Worm (Caenorhabditis elegans) whole organism, young adult: ENCODE results near the gene fbxc-50.

Experiments used
- B0035.1 ChIP-seq: sonication (generic microtip); optimal IDR thresholded peaks from 2 replicates; lab custom pipeline; 2016; ENCODE audit warnings: missing genetic modification characterization, mild to moderate bottlenecking, missing compliant biosample characterization, missing genotype, missing genetic modification reagents
- B0261.1 ChIP-seq: sonication (generic microtip); optimal IDR thresholded peaks from 2 replicates; lab custom pipeline; 2016; ENCODE audit warnings: mild to moderate bottlenecking, missing genetic modification characterization, moderate library complexity, missing compliant biosample characterization
- C17E4.6 ChIP-seq: fragments of 200-800 bp; sonication (Bioruptor generic); IDR thresholded peaks from 2 replicates; pipeline ENCODE4 v1.3.6; 2022; ENCODE audit warnings: missing genetic modification reagents, missing genetic modification characterization, missing compliant biosample characterization
- F49E8.2 ChIP-seq: sonication (generic microtip); optimal IDR thresholded peaks from 3 replicates; lab custom pipeline; 2017; ENCODE audit warnings: missing genetic modification characterization, mild to moderate bottlenecking, missing compliant biosample characterization, antibody characterized with exemption, moderate library complexity; ENCODE audit not compliant: insufficient read depth
- F52B5.7 ChIP-seq: sonication (generic microtip); optimal IDR thresholded peaks from 2 replicates; lab custom pipeline; 2016; ENCODE audit warnings: mild to moderate bottlenecking, missing genetic modification characterization, missing compliant biosample characterization
- K11D2.4 ChIP-seq: fragments of 200-800 bp; sonication (Bioruptor generic); IDR thresholded peaks from 2 replicates; pipeline ENCODE4 v1.3.6; 2022; ENCODE audit warnings: missing genetic modification reagents, missing genetic modification characterization, missing compliant biosample characterization
- K12H6.12 ChIP-seq: fragments of 200-800 bp; sonication (Bioruptor generic); optimal IDR thresholded peaks from 2 replicates; lab custom pipeline; 2018; ENCODE audit warnings: mild to moderate bottlenecking, missing genetic modification characterization, missing compliant biosample characterization
- T26A5.8 ChIP-seq: sonication (generic microtip); optimal IDR thresholded peaks from 2 replicates; lab custom pipeline; 2016; ENCODE audit warnings: missing genetic modification characterization, missing compliant biosample characterization
- Y53F4B.3 ChIP-seq: fragments of 200-800 bp; sonication (Bioruptor generic); IDR thresholded peaks from 2 replicates; pipeline ENCODE4 v1.3.6; 2022; ENCODE audit warnings: missing genetic modification reagents, missing genetic modification characterization, missing compliant biosample characterization
- Y53G8AR.9 ChIP-seq: fragments of 200-800 bp; sonication (Bioruptor generic); conservative IDR thresholded peaks from 2 replicates; pipeline ENCODE4 v1.3.6; 2022; ENCODE audit warnings: missing genetic modification reagents, missing genetic modification characterization, missing compliant biosample characterization
- Y79H2A.3 ChIP-seq: fragments of 200-800 bp; sonication (Bioruptor generic); conservative IDR thresholded peaks from 2 replicates; pipeline ENCODE4 v1.3.6; 2022; ENCODE audit warnings: missing genetic modification reagents, missing genetic modification characterization, missing compliant biosample characterization
- aptf-3 ChIP-seq: fragments of 200-800 bp; sonication (Bioruptor generic); IDR thresholded peaks from 2 replicates; pipeline ENCODE4 v1.3.6; 2022; ENCODE audit warnings: missing genetic modification characterization, missing compliant biosample characterization
- atf-7 ChIP-seq: sonication (generic microtip); optimal IDR thresholded peaks from 2 replicates; lab custom pipeline; 2017; ENCODE audit warnings: mild to moderate bottlenecking, missing genetic modification characterization, missing compliant biosample characterization
- athp-1 ChIP-seq: sonication (generic microtip); optimal IDR thresholded peaks from 2 replicates; lab custom pipeline; 2017; ENCODE audit warnings: mild to moderate bottlenecking, missing genetic modification characterization, missing compliant biosample characterization
- attf-5 ChIP-seq: fragments of 200-800 bp; sonication (Bioruptor generic); optimal IDR thresholded peaks from 2 replicates; lab custom pipeline; 2018; ENCODE audit warnings: mild to moderate bottlenecking, missing genetic modification characterization, missing compliant biosample characterization
- bed-2 ChIP-seq: fragments of 200-800 bp; sonication (Bioruptor generic); IDR thresholded peaks from 2 replicates; pipeline ENCODE4 v1.3.6; 2022; ENCODE audit warnings: missing genetic modification reagents, missing genetic modification characterization, missing compliant biosample characterization
- ceh-40 ChIP-seq: fragments of 200-800 bp; sonication (Bioruptor generic); IDR thresholded peaks from 2 replicates; pipeline ENCODE4 v1.3.6; 2022; ENCODE audit warnings: missing genetic modification characterization, missing compliant biosample characterization
- ceh-91 ChIP-seq: fragments of 200-800 bp; sonication (Bioruptor generic); IDR thresholded peaks from 2 replicates; pipeline ENCODE4 v1.3.6; 2022; ENCODE audit warnings: missing genetic modification reagents, missing genetic modification characterization, missing compliant biosample characterization
- ekl-4 ChIP-seq: fragments of 200-800 bp; sonication (Bioruptor generic); IDR thresholded peaks from 2 replicates; pipeline ENCODE4 v1.3.6; 2022; ENCODE audit warnings: missing genetic modification reagents, missing genetic modification characterization, missing compliant biosample characterization
- ets-4 ChIP-seq: fragments of 200-800 bp; sonication (Bioruptor generic); optimal IDR thresholded peaks from 2 replicates; lab custom pipeline; 2018; ENCODE audit warnings: mild to moderate bottlenecking, missing genetic modification characterization, missing compliant biosample characterization
- gei-17 ChIP-seq: fragments of 200-800 bp; sonication (Bioruptor generic); optimal IDR thresholded peaks from 2 replicates; lab custom pipeline; 2018; ENCODE audit warnings: mild to moderate bottlenecking, missing genetic modification characterization, missing compliant biosample characterization
- him-1 ChIP-seq: sonication (generic microtip); optimal IDR thresholded peaks from 2 replicates; lab custom pipeline; 2016; ENCODE audit warnings: missing genotype, missing genetic modification reagents, missing genetic modification characterization, missing compliant biosample characterization
- hlh-26 ChIP-seq: fragments of 200-800 bp; sonication (Bioruptor generic); conservative IDR thresholded peaks from 2 replicates; pipeline ENCODE4 v1.3.6; 2022; ENCODE audit warnings: missing genetic modification reagents, missing genetic modification characterization, missing compliant biosample characterization
- hmg-20 ChIP-seq: fragments of 200-800 bp; sonication (Bioruptor generic); IDR thresholded peaks from 2 replicates; pipeline ENCODE4 v1.3.6; 2022; ENCODE audit warnings: missing genetic modification reagents, missing genetic modification characterization, missing compliant biosample characterization
- lag-1 ChIP-seq: fragments of 200-800 bp; sonication (Bioruptor generic); IDR thresholded peaks from 2 replicates; pipeline ENCODE4 v1.3.6; 2022; ENCODE audit warnings: missing genetic modification reagents, missing genetic modification characterization, missing compliant biosample characterization
- lin-40 ChIP-seq: sonication (generic microtip); optimal IDR thresholded peaks from 2 replicates; lab custom pipeline; 2016; ENCODE audit warnings: missing genetic modification characterization, mild to moderate bottlenecking, missing compliant biosample characterization, missing genotype, missing genetic modification reagents
- lsy-27 ChIP-seq: sonication (generic microtip); optimal IDR thresholded peaks from 2 replicates; lab custom pipeline; 2017; ENCODE audit warnings: missing genetic modification characterization, mild to moderate bottlenecking, missing compliant biosample characterization, antibody characterized with exemption, missing genotype, borderline replicate concordance; ENCODE audit not compliant: insufficient read depth
- madf-10 ChIP-seq: sonication (generic microtip); optimal IDR thresholded peaks from 2 replicates; lab custom pipeline; 2016; ENCODE audit warnings: mild to moderate bottlenecking, missing genetic modification characterization, missing compliant biosample characterization
- madf-6 ChIP-seq: fragments of 200-800 bp; sonication (Bioruptor generic); IDR thresholded peaks from 2 replicates; pipeline ENCODE4 v1.3.6; 2022; ENCODE audit warnings: missing genetic modification reagents, missing genetic modification characterization, missing compliant biosample characterization
- mel-28 ChIP-seq: sonication (generic microtip); optimal IDR thresholded peaks from 2 replicates; lab custom pipeline; 2016; ENCODE audit warnings: borderline replicate concordance, mild to moderate bottlenecking, missing genetic modification characterization, missing compliant biosample characterization
- nfyb-1 ChIP-seq: fragments of 200-800 bp; sonication (Bioruptor generic); IDR thresholded peaks from 2 replicates; pipeline ENCODE4 v1.3.6; 2022; ENCODE audit warnings: missing genetic modification reagents, missing genetic modification characterization, missing compliant biosample characterization
- nhr-80 ChIP-seq: sonication (generic microtip); optimal IDR thresholded peaks from 2 replicates; lab custom pipeline; 2016; ENCODE audit warnings: missing genetic modification characterization, missing compliant biosample characterization
- nhr-90 ChIP-seq: sonication (generic microtip); optimal IDR thresholded peaks from 2 replicates; lab custom pipeline; 2016; ENCODE audit warnings: missing genotype, mild to moderate bottlenecking, missing genetic modification characterization, missing compliant biosample characterization
- rcor-1 ChIP-seq: fragments of 200-800 bp; sonication (Bioruptor generic); IDR thresholded peaks from 2 replicates; pipeline ENCODE4 v1.3.6; 2022; ENCODE audit warnings: missing genetic modification reagents, missing genetic modification characterization, missing compliant biosample characterization
- rec-8 ChIP-seq, 2 experiments: sonication (generic microtip); optimal IDR thresholded peaks; 2 replicates each; lab custom pipeline; 2016; ENCODE audit warnings: mild to moderate bottlenecking in 2 of 2, missing genetic modification characterization in 2 of 2, missing genetic modification reagents in 2 of 2, missing genotype in 2 of 2, missing biosample characterization in 1 of 2, missing compliant biosample characterization in 1 of 2, moderate library complexity in 1 of 2
- repo-1 ChIP-seq: sonication (generic microtip); optimal IDR thresholded peaks from 2 replicates; lab custom pipeline; 2017; ENCODE audit warnings: mild to moderate bottlenecking, missing genetic modification characterization, missing compliant biosample characterization
- snpc-4 ChIP-seq, 5 experiments: fragments of 150-350 bp in 1 of 5; sonication (generic microtip) in 4 of 5; optimal IDR thresholded peaks; 2 replicates each; lab custom pipeline; 2014 to 2018; ENCODE audit warnings: missing genetic modification characterization in 5 of 5, missing biosample characterization in 3 of 5, antibody characterized with exemption in 2 of 5, mild to moderate bottlenecking in 2 of 5, missing compliant biosample characterization in 2 of 5, missing genotype in 2 of 5, moderate library complexity in 2 of 5, missing genetic modification reagents in 1 of 5
- xnd-1 ChIP-seq: sonication (generic microtip); optimal IDR thresholded peaks from 2 replicates; lab custom pipeline; 2016; ENCODE audit warnings: missing genotype, missing genetic modification reagents, missing genetic modification characterization, missing compliant biosample characterization
- ztf-18 ChIP-seq: sonication (generic microtip); optimal IDR thresholded peaks from 2 replicates; lab custom pipeline; 2016; ENCODE audit warnings: missing genotype, mild to moderate bottlenecking, missing genetic modification characterization, missing compliant biosample characterization
- ztf-25 ChIP-seq: fragments of 200-800 bp; sonication (Bioruptor generic); IDR thresholded peaks from 2 replicates; pipeline ENCODE4 v1.3.6; 2022; ENCODE audit warnings: missing genetic modification reagents, missing genetic modification characterization, missing compliant biosample characterization

Gene fbxc-50

DNA sequence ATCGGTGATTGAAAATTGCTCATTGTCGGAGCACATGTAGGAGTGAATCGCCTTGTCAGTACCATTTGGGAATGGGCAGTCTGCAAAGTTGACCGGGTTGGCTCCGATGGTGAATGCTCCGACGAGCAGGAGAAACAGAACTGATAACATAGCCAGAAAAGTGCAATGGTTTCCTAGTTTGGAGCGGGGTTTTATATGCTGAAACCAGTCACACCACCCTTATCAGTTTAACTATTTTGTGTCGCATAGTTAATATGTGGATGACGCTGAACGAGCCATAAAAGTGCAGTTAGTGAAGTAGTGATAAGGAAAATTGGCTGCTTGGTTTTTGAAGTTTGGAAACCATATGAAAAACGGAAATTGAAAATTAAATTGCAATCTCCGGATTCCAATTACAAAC is 2.1 kb downstream of the fbxc-50 start, which contains the start of gene C17F4.7 (continued):
- peak; percentile 11 for TF ChIP-seq madf-10 (tag; lab: Kevin White, UChicago)
- TF ChIP-seq, all 124 proteins: peak for 13

DNA sequence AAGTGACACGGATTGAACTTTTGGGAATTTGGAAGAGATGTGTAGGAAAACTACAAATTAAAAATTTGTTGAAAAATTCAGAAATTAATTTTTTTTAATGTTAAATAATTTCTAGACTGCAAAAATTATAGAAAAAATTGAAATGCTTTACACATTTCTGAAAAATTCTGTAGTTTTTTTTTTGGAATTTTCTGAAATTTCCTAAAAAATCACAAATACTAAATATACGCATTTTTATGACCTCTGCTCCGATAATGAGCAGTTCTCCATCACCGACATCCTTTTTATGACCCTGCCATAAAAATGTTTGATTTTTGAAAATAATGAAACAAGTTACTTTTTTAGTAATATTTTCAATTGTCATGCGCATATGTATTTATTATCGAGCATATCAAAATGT is 3.2 kb downstream of the fbxc-50 start:
- TF ChIP-seq Y53G8AR.9 (GFP tag; lab: Robert Waterston, UW) (peak; percentile 47; the same call in 1 of the 2 replicates), madf-6 (GFP tag; lab: Robert Waterston, UW) (no peak), him-1 (tag; lab: Kevin White, UChicago) (no peak), nhr-90 (peak; percentile 43), F49E8.2 (no peak), ekl-4 (GFP tag; lab: Robert Waterston, UW) (no peak), lag-1 (no peak), nhr-80 (peak; percentile 74), K11D2.4 (GFP tag; lab: Robert Waterston, UW) (no peak), B0035.1 (tag; lab: Kevin White, UChicago) (no peak), snpc-4 (GFP tag; optimal IDR thresholded peaks at IDR 0.05; lab: Kevin White, UChicago) (no peak), snpc-4 (tag; optimal IDR thresholded peaks at IDR 0.05; lab: Kevin White, UChicago) (no peak)

DNA sequence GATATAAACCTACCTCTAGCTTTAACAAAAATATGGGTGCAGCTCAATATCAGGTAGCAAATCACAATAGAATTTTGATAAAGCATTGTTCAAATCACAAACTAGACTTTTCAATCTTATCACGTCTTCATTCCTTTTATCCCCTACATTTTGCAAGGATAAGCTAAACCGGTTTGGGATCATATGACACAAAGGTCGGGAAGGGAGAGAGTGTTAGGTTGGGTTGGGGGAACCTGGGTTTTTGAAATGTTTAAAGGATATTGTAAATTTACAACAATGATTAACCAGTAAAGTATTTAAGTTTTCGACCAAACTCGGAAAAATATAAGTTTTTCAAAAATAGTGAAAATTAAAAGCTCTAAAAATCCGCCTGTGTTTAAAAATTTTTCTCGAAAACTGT is 3.9 kb downstream of the fbxc-50 start, which contains the start of gene C17F4.12:
TSS of gene C17F4.12 (minus strand) at position 101 of the 400 bp plus-strand sequence.
- no peak for TF ChIP-seq rec-8 (tag; optimal IDR thresholded peaks at IDR 0.05; lab: Kevin White, UChicago)
- no peak for TF ChIP-seq ztf-25 (GFP tag; lab: Robert Waterston, UW)
- TF ChIP-seq athp-1 (tag; lab: Kevin White, UChicago), result no peak
- TF ChIP-seq mel-28 (tag; lab: Kevin White, UChicago), result no peak
- no peak for TF ChIP-seq C17E4.6
- no peak for TF ChIP-seq K12H6.12 (tag; lab: Kevin White, UChicago)
- TF ChIP-seq xnd-1 (tag; lab: Kevin White, UChicago), result no peak
- TF ChIP-seq ceh-91, result no peak
- TF ChIP-seq aptf-3 (GFP tag; lab: Robert Waterston, UW), result no peak
- TF ChIP-seq snpc-4 (GFP tag; optimal IDR thresholded peaks at IDR 0.05; lab: Kevin White, UChicago), result no peak
- no peak for TF ChIP-seq snpc-4 (tag; optimal IDR thresholded peaks at IDR 0.05; lab: Kevin White, UChicago)
- no peak for TF ChIP-seq lin-40 (tag; lab: Kevin White, UChicago)
- TF ChIP-seq T26A5.8 (tag; lab: Kevin White, UChicago), result no peak
- no peak for TF ChIP-seq Y79H2A.3
- no peak for TF ChIP-seq rcor-1 (GFP tag; lab: Robert Waterston, UW)
- TF ChIP-seq Y53F4B.3 (GFP tag; lab: Robert Waterston, UW), result no peak
- TF ChIP-seq hlh-26 (GFP tag; lab: Robert Waterston, UW), result no peak
- TF ChIP-seq ets-4 (GFP tag; lab: Kevin White, UChicago), result no peak

DNA sequence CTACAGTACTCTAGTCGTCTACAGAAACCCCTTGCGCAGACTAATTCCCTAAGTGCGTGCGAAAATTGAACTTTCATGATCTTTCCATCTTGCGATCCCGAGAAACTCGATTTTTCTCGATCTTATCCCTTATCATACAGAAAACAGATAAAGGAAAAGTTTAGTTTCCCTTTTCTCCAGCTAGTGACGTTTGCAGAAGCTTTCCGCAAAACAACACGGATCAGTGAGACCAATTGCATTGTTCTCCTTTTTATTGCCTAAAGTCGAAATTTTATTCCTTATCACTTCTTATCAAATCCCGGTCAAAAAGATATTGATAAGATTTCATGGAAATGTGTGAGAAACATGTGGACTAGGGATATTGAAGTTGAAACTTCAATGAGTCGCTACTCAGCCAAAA is 6.1 kb downstream of the fbxc-50 start:
- TF ChIP-seq nfyb-1 (no peak), repo-1 (tag; lab: Kevin White, UChicago) (no peak), Y53F4B.3 (GFP tag; lab: Robert Waterston, UW) (no peak), ceh-40 (GFP tag; lab: Robert Waterston, UW) (no peak), C17E4.6 (no peak), attf-5 (no peak), Y53G8AR.9 (GFP tag; lab: Robert Waterston, UW) (no peak), B0261.1 (tag; lab: Kevin White, UChicago) (no peak), ztf-18 (tag; lab: Kevin White, UChicago) (no peak), bed-2 (no peak), gei-17 (GFP tag; lab: Kevin White, UChicago) (no peak), mel-28 (tag; lab: Kevin White, UChicago) (no peak), F52B5.7 (no peak), lsy-27 (tag; lab: Kevin White, UChicago) (no peak), atf-7 (no peak), hmg-20 (GFP tag; lab: Robert Waterston, UW) (no peak)
